Fruit fly (Drosophila melanogaster) ovary, adult (tissue): ENCODE measurements around the gene Sfp38D.

Source experiments
- CG17801 ChIP-seq: fragments of 200-800 bp; optimal IDR thresholded peaks from 2 replicates; lab custom pipeline; 2019; ENCODE audit warnings: missing biosample characterization, mild to moderate bottlenecking, missing genetic modification characterization, moderate library complexity; ENCODE audit not compliant: partially characterized antibody

Gene Sfp38D

DNA sequence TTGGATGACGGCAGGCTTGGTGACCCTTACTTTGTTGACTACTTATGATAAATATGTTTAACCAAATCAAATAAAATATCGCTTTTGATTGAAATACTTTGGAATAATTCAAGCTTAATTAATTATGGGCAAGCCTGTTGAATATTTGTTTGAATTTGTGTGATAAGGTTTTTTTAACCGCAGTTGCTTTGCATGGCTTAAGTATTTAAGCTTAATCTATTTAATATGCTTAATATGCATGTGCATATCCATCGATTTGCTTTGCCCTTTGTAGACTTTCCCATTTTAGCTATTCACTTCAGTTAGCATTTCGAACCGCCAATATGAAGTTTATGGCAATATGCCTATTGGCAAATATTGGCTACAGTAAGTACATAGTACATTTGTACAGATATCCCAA lies at the start of gene Sfp38D:
Sfp38D (plus strand) TSS at position 301 of the 400 bp plus-strand sequence.
- no peak for TF ChIP-seq CG17801 (GFP tag; lab: Kevin White, UChicago)

DNA sequence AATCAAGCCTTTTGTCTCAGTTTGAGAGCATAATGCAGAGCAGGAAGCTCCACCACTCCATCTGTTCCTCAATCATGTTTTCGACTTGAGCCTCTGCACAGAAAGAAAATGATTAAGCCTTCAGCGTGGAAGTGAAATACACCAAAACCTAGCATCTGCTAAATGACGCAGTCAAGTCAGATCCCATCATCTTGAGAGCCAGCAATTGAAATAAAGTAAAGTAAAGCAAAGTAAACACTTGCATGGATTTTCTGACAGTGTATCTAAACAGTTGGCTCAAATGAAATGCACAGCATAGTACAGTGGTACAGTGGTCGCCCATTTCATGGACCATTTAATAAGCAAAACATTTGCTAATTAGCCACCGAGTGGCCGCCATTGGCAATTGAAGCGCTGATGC lies 43.0 kb upstream of the Sfp38D start:
- TF ChIP-seq CG17801 (GFP tag; lab: Kevin White, UChicago): no peak

DNA sequence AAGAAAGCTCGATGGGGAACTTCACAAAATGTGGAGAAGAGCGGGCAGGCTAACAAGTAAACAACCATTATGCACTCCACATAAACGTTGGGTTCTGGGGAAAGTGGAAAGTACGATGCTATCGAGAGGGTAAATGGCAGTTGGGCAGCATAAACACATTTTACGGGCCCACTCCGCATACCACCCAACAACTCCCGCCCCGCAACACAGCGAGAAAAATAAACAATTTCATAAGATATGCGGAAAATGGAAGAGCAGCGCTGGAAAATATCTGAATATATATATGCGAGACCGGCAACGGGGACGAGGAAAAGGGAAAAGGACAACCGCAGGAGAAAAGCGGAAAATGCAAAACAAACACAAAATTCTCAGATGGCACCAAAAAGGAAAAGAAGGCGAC lies 39.4 kb upstream of the Sfp38D start:
- no peak for TF ChIP-seq CG17801 (GFP tag; lab: Kevin White, UChicago)

DNA sequence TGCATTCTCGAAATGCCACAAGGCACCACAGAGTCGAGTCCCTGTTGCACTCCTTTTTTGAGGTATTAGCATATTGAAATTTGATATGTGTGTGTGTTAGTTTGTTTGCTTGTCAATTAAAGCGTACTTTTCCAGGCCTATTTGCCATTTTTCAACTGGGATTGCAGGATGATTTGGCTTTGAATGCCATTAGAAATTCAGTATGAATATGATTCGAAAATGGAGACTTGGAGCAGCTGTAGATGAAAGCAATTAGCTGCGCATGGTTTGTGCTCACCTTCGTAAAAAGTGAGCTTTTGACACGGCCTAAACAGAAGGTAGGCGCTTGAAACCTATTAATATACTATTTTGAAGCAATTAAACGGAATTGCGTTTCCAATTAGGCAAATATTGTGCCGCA lies 36.6 kb upstream of the Sfp38D start, which contains the start of gene CG31677:
CG31677 (minus strand) TSS at position 101 of the 400 bp plus-strand sequence.
- no peak for TF ChIP-seq CG17801 (GFP tag; lab: Kevin White, UChicago)

DNA sequence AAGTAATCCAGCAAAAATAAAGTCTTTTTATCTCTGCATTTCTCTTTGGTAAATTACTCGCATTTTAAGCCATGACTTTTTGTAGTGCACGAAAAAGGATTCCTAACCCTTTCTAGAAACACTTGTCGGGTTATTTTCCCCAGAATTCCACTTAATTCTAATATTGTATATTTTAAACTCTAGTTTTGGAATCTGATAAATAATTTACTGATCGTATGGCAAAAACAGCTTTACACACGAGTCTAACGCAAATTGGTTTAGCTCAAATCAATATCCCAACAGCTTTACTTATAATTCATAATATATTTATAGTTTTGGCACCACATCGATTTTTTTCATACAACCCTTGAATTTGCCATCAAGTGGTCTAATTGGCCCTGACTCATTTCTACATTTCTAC lies 26.5 kb upstream of the Sfp38D start, which contains the start of gene CG15475:
CG15475 (plus strand) TSS at position 301 of the 400 bp plus-strand sequence.
- no peak for TF ChIP-seq CG17801 (GFP tag; lab: Kevin White, UChicago)

DNA sequence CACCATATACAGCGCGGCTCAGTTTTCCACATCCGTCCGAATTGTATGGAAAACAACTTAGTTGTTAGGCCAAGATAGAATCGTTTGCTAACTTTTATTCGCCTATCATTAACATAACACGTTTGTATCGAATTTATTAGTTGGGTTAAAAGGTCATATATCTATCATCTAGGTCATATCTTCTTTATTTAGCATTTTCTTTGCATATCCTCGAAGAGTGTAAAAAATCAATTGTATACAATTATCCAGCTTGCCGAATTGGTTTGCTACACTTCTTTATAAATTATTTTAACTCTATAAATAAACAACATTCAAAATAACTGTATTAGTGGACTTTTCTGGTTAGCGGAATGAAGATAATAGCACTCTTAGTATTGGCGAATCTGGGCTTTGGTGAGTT lies 6.5 kb upstream of the Sfp38D start, which contains the start of gene CG17472:
CG17472 (plus strand) TSS at position 301 of the 400 bp plus-strand sequence.
- no peak for TF ChIP-seq CG17801 (GFP tag; lab: Kevin White, UChicago)

DNA sequence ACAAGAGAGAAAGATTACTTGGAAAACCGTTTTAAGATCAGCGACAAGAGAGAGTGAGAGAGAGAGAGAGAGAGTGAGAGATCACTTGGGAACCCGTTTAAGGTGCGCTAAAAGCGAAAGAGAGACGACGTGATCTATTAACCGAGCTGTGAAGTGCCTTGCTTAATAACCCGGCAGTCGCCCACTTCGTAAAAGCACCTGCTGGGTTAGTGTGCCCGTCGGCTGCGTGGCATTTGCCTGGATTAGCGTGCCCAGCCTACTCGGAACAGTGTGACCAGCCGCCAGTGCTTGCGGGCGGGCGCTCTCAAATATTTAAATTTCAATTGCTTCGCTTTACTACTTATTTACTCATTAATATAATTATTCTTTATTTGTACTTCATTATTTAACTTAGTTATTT lies 2.3 kb upstream of the Sfp38D start:
- no peak for TF ChIP-seq CG17801 (GFP tag; lab: Kevin White, UChicago)

DNA sequence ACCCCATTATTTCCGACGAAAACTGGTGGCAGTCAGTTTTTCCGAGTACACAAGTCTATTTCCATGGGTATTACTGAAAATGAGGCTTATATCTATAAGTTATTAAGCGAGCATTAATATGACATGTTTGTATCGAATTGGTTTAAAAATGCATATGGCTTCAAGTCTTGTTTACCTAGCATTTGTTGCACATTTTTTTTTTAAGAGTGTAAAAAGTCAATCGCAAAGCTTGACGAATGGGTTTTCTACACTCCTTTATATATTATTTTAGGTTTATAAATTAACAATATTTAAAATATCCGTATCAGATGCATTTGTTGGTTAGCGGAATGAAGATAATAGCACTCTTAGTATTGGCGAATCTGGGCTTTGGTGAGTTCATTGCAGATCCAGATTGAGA lies 896 bp upstream of the Sfp38D start, which contains the start of gene CG31680:
CG31680 (plus strand) TSS at position 301 of the 400 bp plus-strand sequence.
- no peak for TF ChIP-seq CG17801 (GFP tag; lab: Kevin White, UChicago)

DNA sequence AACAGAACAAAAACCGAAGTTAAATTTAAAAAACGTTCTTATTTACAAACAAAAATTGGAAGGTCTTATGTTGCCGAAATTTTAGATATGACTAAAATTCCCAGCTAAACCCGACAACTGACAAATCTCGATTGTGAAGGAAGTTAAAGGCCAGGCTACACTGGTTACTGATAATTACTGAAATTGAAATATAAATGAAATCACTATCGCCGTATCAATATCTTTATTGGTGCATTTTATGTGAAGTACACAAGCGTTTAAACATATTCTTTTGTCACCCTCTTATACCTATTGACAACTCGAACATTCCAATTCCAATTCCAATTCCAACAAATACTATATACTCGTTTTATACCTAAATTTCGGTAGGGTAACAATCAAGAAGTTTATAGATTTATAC lies 2.4 kb downstream of the Sfp38D start, which contains the start of gene CG17470:
CG17470 (minus strand) TSS at position 101 of the 400 bp plus-strand sequence.
- TF ChIP-seq CG17801 (GFP tag; lab: Kevin White, UChicago): no peak

DNA sequence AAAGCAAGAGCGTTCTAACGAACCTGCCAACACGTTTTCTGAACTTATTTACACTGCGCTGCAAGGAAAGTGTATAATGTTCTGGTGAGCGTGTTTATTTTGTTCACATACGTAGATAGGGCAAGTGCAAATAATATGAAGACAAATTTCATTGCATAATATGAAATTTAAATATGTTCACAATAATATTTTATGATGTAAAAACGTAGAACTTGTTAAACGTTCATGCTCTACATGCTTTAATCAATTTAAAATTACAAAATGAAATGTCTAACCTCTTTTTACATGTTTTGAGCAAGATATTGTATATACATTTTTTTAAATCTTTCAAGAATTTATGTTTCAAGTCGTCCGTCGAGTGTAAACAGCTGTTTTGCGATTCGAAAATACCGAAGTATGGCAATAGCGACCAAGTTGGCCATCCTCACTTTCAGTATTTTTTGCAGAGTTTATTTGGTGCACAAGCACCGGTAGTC lies 4.7 kb downstream of the Sfp38D start, which contains the start of the genes phr6-4 and CG2608:
phr6-4 (minus strand) TSS at position 398 of the 476 bp plus-strand sequence.
CG2608 (plus strand) TSS at position 429 of the 476 bp plus-strand sequence.
- peak; percentile 92 for TF ChIP-seq CG17801 (GFP tag; lab: Kevin White, UChicago)

DNA sequence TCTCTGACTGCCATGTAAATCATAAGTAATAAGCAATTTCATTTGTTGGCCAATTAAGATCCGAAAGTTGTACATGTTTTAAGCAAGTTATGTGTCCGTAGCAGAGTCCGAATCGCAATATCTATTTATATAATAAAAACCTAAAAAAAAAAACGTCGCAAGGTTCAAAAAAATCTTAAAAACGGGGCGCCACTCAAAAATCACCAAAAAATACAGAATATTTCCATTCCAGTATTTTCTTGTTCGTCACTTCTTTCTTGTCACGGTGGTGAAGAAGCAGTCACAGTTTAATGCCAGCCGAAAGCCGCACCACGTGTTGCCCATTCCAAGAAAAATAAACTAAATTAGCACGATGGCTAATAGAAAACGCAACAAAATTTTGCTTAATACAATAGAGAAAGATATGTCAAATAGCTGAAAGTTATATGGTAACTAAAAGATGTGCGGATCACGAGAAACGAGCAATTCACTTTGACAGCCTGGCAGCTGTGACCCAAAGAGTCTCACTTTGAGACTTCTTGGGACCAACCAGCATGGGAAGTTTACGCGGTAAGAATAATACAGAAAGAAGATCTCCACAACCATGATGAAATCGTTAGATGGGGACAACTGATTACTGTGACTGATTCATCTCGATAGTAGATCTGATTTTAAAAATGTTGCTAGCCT lies 6.7 kb downstream of the Sfp38D start:
- TF ChIP-seq CG17801 (GFP tag; lab: Kevin White, UChicago): no peak

DNA sequence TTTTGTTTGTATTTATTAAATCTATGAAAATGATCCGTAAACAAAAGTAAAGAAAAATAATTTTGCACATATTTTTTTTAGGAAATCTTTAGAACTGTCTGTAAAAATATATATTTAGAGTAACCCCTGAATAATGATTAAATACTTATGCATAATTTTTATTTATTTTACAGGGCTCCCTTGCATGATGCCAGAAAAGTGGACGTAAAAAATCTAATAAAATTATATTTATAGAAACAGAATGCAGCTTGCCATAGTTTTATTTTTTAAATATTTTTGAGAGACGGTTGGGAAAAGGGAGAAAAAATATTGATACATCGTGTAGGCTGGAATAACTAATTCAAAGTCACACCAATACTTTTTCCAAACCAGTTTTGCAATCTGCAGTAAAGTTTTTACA lies 7.9 kb downstream of the Sfp38D start, which contains the start of gene CG18810:
CG18810 (plus strand) TSS at position 301 of the 400 bp plus-strand sequence.
- no peak for TF ChIP-seq CG17801 (GFP tag; lab: Kevin White, UChicago)

DNA sequence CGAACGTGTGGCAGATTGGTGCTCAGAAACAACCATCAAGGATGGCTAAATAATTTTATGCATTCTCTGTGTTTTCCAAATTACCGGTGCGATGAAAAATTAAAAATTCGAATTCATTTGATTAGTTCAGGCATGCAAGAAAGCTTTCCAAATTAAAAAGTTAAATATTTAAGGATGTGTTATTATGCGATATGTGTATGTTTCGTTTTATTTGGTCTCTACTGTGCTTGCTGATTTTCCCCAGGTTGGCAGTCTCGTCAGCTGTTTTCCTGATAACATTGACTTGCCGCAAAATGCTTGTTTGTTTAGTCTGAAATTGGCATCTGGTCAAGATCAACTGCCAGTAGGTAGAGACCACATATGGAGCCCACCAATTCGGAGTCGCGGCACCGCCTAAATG lies 9.2 kb downstream of the Sfp38D start, which contains the start of gene CG2611:
CG2611 (plus strand) TSS at position 299 of the 400 bp plus-strand sequence.
- peak; percentile 14 for TF ChIP-seq CG17801 (GFP tag; lab: Kevin White, UChicago)

DNA sequence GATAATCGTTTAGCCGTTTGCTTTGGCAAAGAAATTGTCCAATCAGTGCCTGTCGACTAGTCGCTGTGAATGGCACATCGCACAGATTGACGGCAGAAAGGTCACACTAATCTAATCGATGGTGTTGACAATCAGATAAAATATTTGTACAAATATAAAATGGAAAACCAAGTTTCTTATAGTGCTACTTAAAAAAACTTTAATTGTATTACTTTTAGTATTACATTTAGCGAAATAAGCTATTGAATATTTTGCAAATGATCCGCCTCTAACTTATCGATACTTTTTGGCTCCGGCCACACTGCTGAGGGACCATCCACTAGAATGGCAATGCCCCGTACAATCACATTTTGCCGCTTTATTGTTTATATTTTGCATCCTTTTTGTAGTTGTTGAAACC lies 15.4 kb downstream of the Sfp38D start, which contains the start of the genes brun and CG2614:
brun (minus strand) TSS at position 69 of the 400 bp plus-strand sequence.
CG2614 (plus strand) TSS at position 317 of the 400 bp plus-strand sequence.
- peak; percentile 64 for TF ChIP-seq CG17801 (GFP tag; lab: Kevin White, UChicago)

DNA sequence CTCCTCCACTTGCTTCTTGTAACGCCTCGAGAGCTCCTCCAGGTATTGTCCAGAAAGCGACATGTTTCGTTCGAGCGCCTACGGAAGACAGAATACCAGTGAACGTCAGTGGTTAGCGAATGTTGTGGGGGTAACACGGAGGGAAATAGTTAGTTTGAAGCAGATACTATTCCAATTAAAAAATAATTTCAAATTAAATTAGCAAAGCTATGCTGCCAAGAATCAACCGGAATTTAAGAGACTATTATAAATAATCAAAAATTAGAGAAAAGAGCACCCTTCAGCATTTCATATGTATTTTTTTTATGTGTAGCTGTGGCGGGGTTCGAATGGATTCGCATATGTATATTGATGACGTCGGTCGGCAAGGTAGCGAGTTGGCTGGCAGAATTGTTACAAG lies 20.4 kb downstream of the Sfp38D start:
- no peak for TF ChIP-seq CG17801 (GFP tag; lab: Kevin White, UChicago)
